Worm (Caenorhabditis elegans): ENCODE data around the gene Y38E10A.24.

ce11 chrII:12669342-12669741 is 9.5 kb upstream of the Y38E10A.24 start:
- TF ChIP-seq ama-1 (optimal IDR thresholded peaks at IDR 0.05) (no peak), jun-1 (tag; optimal IDR thresholded peaks at IDR 0.05) (no peak)

Data from whole organism, L3 larva.